Fruit fly (Drosophila melanogaster): ENCODE data around the gene Cyp313a4.
A peak's percentile ranks its signal among the peaks of the same experiment; 100 is the strongest.

Gene Cyp313a4

DNA sequence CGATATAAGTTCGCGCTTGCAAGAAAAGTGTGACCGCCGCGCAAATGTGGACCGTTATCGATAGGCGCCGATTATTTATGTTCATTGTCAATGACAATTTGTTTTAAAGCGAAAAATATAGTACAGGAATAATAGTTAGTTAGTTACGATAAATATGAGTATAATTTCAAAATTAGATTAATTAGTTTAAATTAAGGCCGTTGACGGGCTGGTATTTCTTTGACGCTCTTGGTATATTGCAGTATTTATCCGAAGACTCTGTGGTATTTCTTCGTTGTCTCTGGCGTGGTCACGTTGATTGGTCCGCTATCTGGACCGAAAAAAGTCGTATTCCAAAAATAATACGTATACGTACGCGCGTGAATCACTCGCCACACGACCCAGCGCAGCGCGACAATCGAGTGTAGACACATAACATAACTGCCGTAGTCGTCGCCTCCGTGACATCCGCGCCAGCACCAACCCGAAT, 16.4 kb upstream of the Cyp313a4 start (continued):
- TF ChIP-seq CG6854 (GFP tag; optimal IDR thresholded peaks at IDR 0.05): no peak
- no peak for TF ChIP-seq eg (GFP tag; IDR thresholded peaks at IDR 0.05)
- no peak for TF ChIP-seq spab (GFP tag; optimal IDR thresholded peaks at IDR 0.05)
- no peak for TF ChIP-seq fd85E (GFP tag; optimal IDR thresholded peaks at IDR 0.05)
- TF ChIP-seq topi (GFP tag; optimal IDR thresholded peaks at IDR 0.05): no peak
- TF ChIP-seq CG3919 (GFP tag; optimal IDR thresholded peaks at IDR 0.05): no peak
- no peak for TF ChIP-seq Smox (GFP tag; optimal IDR thresholded peaks at IDR 0.05)
- no peak for TF ChIP-seq CG11902 (GFP tag; optimal IDR thresholded peaks at IDR 0.05)
- no peak for TF ChIP-seq svp (GFP tag)
- peak; percentile 66 for TF ChIP-seq vri (GFP tag; optimal IDR thresholded peaks at IDR 0.05)
- TF ChIP-seq Blimp-1 (GFP tag; optimal IDR thresholded peaks at IDR 0.05): no peak
- TF ChIP-seq CG15336 (GFP tag; IDR thresholded peaks at IDR 0.05): no peak
- TF ChIP-seq esn (GFP tag; optimal IDR thresholded peaks at IDR 0.05): peak; percentile 17
- TF ChIP-seq CG10631 (GFP tag; optimal IDR thresholded peaks at IDR 0.05): no peak
- no peak for TF ChIP-seq CG34406 (GFP tag; optimal IDR thresholded peaks at IDR 0.05)
- TF ChIP-seq CG7368 (GFP tag; optimal IDR thresholded peaks at IDR 0.05): no peak
- no peak for TF ChIP-seq CG8319 (GFP tag; optimal IDR thresholded peaks at IDR 0.05)
- TF ChIP-seq Hr38 (GFP tag; optimal IDR thresholded peaks at IDR 0.05): no peak
- peak; percentile 59 for TF ChIP-seq Eip78C (GFP tag)
- no peak for TF ChIP-seq net (GFP tag; optimal IDR thresholded peaks at IDR 0.05)
- no peak for TF ChIP-seq OdsH (GFP tag; optimal IDR thresholded peaks at IDR 0.05)
- TF ChIP-seq fd59A (GFP tag; optimal IDR thresholded peaks at IDR 0.05): no peak
- no peak for TF ChIP-seq ss (GFP tag; optimal IDR thresholded peaks at IDR 0.05)

- TF ChIP-seq svp (GFP tag) (peak; percentile 53), Lpt (GFP tag; optimal IDR thresholded peaks at IDR 0.05) (no peak)
Observed at dm6 chr3R:12697022-12697421, 15.8 kb upstream of the Cyp313a4 start, which contains the start of gene Past1. Past1 (plus strand) TSS chr3R:12697322.

dm6 chr3R:12694742-12695141, 13.6 kb upstream of the Cyp313a4 start, which contains the start of the genes CG14391 and NijC:
CG14391 (minus strand) TSS chr3R:12694842.
NijC (plus strand) TSS chr3R:12695129.
- TF ChIP-seq Hr38 (GFP tag; optimal IDR thresholded peaks at IDR 0.05) (no peak), Sox14 (GFP tag; optimal IDR thresholded peaks at IDR 0.05) (no peak), fd85E (GFP tag; optimal IDR thresholded peaks at IDR 0.05) (no peak), CG4318 (GFP tag; optimal IDR thresholded peaks at IDR 0.05) (no peak), dac (GFP tag; optimal IDR thresholded peaks at IDR 0.05) (no peak), CG11294 (GFP tag; IDR thresholded peaks at IDR 0.05) (no peak), CG11902 (GFP tag; optimal IDR thresholded peaks at IDR 0.05) (no peak), Lpt (GFP tag; optimal IDR thresholded peaks at IDR 0.05) (no peak), Eip93F (GFP tag; optimal IDR thresholded peaks at IDR 0.05) (no peak), dsx (GFP tag; optimal IDR thresholded peaks at IDR 0.05; ENCODE audit: poor library complexity, severe bottlenecking) (no peak), CG10631 (GFP tag; optimal IDR thresholded peaks at IDR 0.05) (no peak), lz (GFP tag; optimal IDR thresholded peaks at IDR 0.05) (no peak), Smox (GFP tag; optimal IDR thresholded peaks at IDR 0.05) (no peak), CG3032 (tag; optimal IDR thresholded peaks at IDR 0.05) (no peak), Ets21C (GFP tag; optimal IDR thresholded peaks at IDR 0.05) (no peak), CG6854 (GFP tag; optimal IDR thresholded peaks at IDR 0.05) (no peak)

DNA sequence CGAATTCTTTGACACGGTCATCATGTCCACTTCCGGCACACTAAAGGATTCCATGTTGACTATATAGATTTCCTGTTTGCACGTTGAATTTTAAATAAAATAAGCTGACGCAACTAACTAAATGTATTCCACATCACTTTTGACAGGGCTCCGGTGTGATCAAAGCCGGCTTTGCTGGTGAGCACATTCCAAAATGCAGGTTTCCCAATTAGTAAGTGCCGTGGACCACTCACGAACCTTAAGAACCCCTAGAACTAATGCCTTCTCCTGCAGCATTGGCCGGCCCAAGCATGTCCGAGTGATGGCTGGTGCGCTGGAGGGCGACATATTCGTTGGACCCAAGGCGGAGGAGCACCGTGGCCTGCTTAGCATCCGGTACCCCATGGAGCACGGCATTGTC, 11.3 kb upstream of the Cyp313a4 start, which contains the start of gene CG31347:
Gene CG31347, minus strand, starts transcription at position 101 of the 400 bp plus-strand sequence.
- TF ChIP-seq CG9139 (GFP tag; optimal IDR thresholded peaks at IDR 0.05): no peak
- TF ChIP-seq CG3032 (tag; optimal IDR thresholded peaks at IDR 0.05): no peak
- TF ChIP-seq acj6 (GFP tag; optimal IDR thresholded peaks at IDR 0.05): no peak
- no peak for TF ChIP-seq Ets96B (tag; optimal IDR thresholded peaks at IDR 0.05)
- no peak for TF ChIP-seq dac (GFP tag; optimal IDR thresholded peaks at IDR 0.05)
- TF ChIP-seq Blimp-1 (GFP tag; optimal IDR thresholded peaks at IDR 0.05): no peak

Measured in whole organism, prepupa.